Comparison of ENCODE assay signal across 2 fruit fly cellular contexts in the genomic region with DNA sequence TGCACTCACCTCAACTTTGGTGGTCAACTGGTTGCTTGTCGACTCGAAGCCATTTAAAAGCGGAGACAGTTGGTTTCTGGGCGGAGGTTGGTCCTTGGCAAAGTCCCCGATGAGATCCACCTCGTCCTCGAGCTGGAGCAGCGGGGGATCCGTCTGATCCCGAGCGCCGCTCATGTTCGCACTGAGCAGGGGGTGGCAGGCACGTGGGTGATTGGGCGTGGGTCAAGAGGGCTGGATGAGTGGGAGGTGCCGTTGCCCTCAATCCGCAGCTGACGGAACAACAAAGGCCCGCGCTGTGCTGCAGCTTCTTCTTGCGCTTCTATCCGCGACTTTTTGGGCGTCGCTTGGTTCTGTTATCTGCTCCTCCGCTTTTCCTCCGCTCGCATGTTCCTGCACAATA.
TF ChIP-seq lines count a peak whose summit lies in the region.

No protein-coding gene starts in this region.

- TF ChIP-seq CTCF in whole organism, embryonic (GFP tag; optimal IDR thresholded peaks at IDR 0.05; lab: Kevin White, UChicago), result no peak

TF ChIP-seq in whole organism, embryonic, 481 proteins besides CTCF, POLR2A, EP300 and RAD21:
- TF ChIP-seq CG17385 (GFP tag; optimal IDR thresholded peaks at IDR 0.05; lab: Kevin White, UChicago) (peak; percentile 13), lov (optimal IDR thresholded peaks at IDR 0.05; lab: Kevin White, UChicago) (no peak), lov (GFP tag; IDR thresholded peaks at IDR 0.05; lab: Robert Waterston, UW) (0 out of 3 replicates have a peak, but pooled peaks have one; percentile 29), Med (GFP tag; lab: Kevin White, UChicago) (peak; percentile 61), lilli (GFP tag; optimal IDR thresholded peaks at IDR 0.05; lab: Kevin White, UChicago) (no peak), dysf (GFP tag; IDR thresholded peaks at IDR 0.05; lab: Robert Waterston, UW) (no peak), crol (GFP tag; IDR thresholded peaks at IDR 0.05; lab: Robert Waterston, UW) (0 out of 2 replicates have a peak, but pooled peaks have one; percentile 24), sr (GFP tag; IDR thresholded peaks at IDR 0.05; lab: Robert Waterston, UW) (0 out of 3 replicates have a peak, but pooled peaks have one; percentile 28)
TF ChIP-seq in whole organism, embryonic: peak in this region for 5.

TF ChIP-seq in whole organism, prepupa, 60 proteins besides CTCF, POLR2A, EP300 and RAD21:
- TF ChIP-seq CG32006 (GFP tag; optimal IDR thresholded peaks at IDR 0.05; lab: Kevin White, UChicago) (no peak), ss (GFP tag; optimal IDR thresholded peaks at IDR 0.05; lab: Kevin White, UChicago) (no peak), CG34406 (GFP tag; optimal IDR thresholded peaks at IDR 0.05; lab: Kevin White, UChicago) (no peak), svp (GFP tag; lab: Kevin White, UChicago) (peak; percentile 97), CG8119 (GFP tag; IDR thresholded peaks at IDR 0.05; lab: Robert Waterston, UW) (no peak)
